Worm (Caenorhabditis elegans) whole organism, young adult: ENCODE data around the gene str-246.

Source experiments
- B0261.1 ChIP-seq: sonication (generic microtip); optimal IDR thresholded peaks from 2 replicates; lab custom pipeline; 2016; ENCODE audit warnings: mild to moderate bottlenecking, missing genetic modification characterization, moderate library complexity, missing compliant biosample characterization
- B0336.3 ChIP-seq: fragments of 200-800 bp; sonication (Bioruptor generic); IDR thresholded peaks from 2 replicates; pipeline ENCODE4 v1.3.6; 2022; ENCODE audit warnings: missing genetic modification characterization, missing compliant biosample characterization
- D2030.7 ChIP-seq: fragments of 200-800 bp; sonication (Bioruptor generic); IDR thresholded peaks from 2 replicates; pipeline ENCODE4 v1.3.6; 2022; ENCODE audit warnings: missing genetic modification reagents, missing genetic modification characterization, missing compliant biosample characterization
- F23B12.7 ChIP-seq: sonication (generic microtip); optimal IDR thresholded peaks from 2 replicates; lab custom pipeline; 2017; ENCODE audit warnings: missing genetic modification characterization, mild to moderate bottlenecking, missing compliant biosample characterization, antibody characterized with exemption, moderate library complexity; ENCODE audit not compliant: insufficient read depth
- F33H1.4 ChIP-seq: fragments of 200-800 bp; sonication (Bioruptor generic); IDR thresholded peaks from 2 replicates; pipeline ENCODE4 v1.3.6; 2022; ENCODE audit warnings: missing genetic modification reagents, missing genetic modification characterization, missing compliant biosample characterization
- F49E8.2 ChIP-seq: sonication (generic microtip); optimal IDR thresholded peaks from 3 replicates; lab custom pipeline; 2017; ENCODE audit warnings: missing genetic modification characterization, mild to moderate bottlenecking, missing compliant biosample characterization, antibody characterized with exemption, moderate library complexity; ENCODE audit not compliant: insufficient read depth
- F57C9.4 ChIP-seq: sonication (generic microtip); optimal IDR thresholded peaks from 2 replicates; lab custom pipeline; 2017; ENCODE audit warnings: mild to moderate bottlenecking, missing genetic modification characterization, missing compliant biosample characterization
- K11D2.4 ChIP-seq: fragments of 200-800 bp; sonication (Bioruptor generic); IDR thresholded peaks from 2 replicates; pipeline ENCODE4 v1.3.6; 2022; ENCODE audit warnings: missing genetic modification reagents, missing genetic modification characterization, missing compliant biosample characterization
- Y67H2A.10 ChIP-seq: fragments of 200-800 bp; sonication (Bioruptor generic); conservative IDR thresholded peaks from 2 replicates; pipeline ENCODE4 v1.3.6; 2022; ENCODE audit warnings: missing genetic modification reagents, missing genetic modification characterization, missing compliant biosample characterization
- ZK185.1 ChIP-seq: sonication (generic microtip); optimal IDR thresholded peaks from 2 replicates; lab custom pipeline; 2016; ENCODE audit warnings: mild to moderate bottlenecking, missing genetic modification characterization, missing compliant biosample characterization; ENCODE audit not compliant: poor library complexity, severe bottlenecking
- akir-1 ChIP-seq: fragments of 200-800 bp; sonication (Bioruptor generic); optimal IDR thresholded peaks from 2 replicates; lab custom pipeline; 2018; ENCODE audit warnings: mild to moderate bottlenecking, missing genetic modification characterization, moderate library complexity, missing compliant biosample characterization
- aptf-2 ChIP-seq: fragments of 200-800 bp; sonication (Bioruptor generic); conservative IDR thresholded peaks from 2 replicates; pipeline ENCODE4 v1.3.6; 2022; ENCODE audit warnings: missing genetic modification reagents, missing genetic modification characterization, missing compliant biosample characterization
- aptf-3 ChIP-seq: fragments of 200-800 bp; sonication (Bioruptor generic); IDR thresholded peaks from 2 replicates; pipeline ENCODE4 v1.3.6; 2022; ENCODE audit warnings: missing genetic modification characterization, missing compliant biosample characterization
- attf-3 ChIP-seq: fragments of 200-800 bp; sonication (Bioruptor generic); conservative IDR thresholded peaks from 2 replicates; pipeline ENCODE4 v1.3.6; 2022; ENCODE audit warnings: missing genetic modification reagents, missing genetic modification characterization, missing compliant biosample characterization
- attf-5 ChIP-seq: fragments of 200-800 bp; sonication (Bioruptor generic); optimal IDR thresholded peaks from 2 replicates; lab custom pipeline; 2018; ENCODE audit warnings: mild to moderate bottlenecking, missing genetic modification characterization, missing compliant biosample characterization
- bed-1 ChIP-seq: fragments of 200-800 bp; sonication (Bioruptor generic); IDR thresholded peaks from 2 replicates; pipeline ENCODE4 v1.3.6; 2022; ENCODE audit warnings: missing genetic modification reagents, missing genetic modification characterization, missing compliant biosample characterization
- cebp-1 ChIP-seq, 2 experiments: fragments of 200-800 bp in 1 of 2; sonication (Bioruptor generic) in 1 of 2; sonication (generic microtip) in 1 of 2; IDR thresholded peaks in 1 of 2; optimal IDR thresholded peaks in 1 of 2; 2 replicates each; pipeline versions ENCODE4 v1.3.6 to Lab custom; 2017 to 2022; ENCODE audit warnings: missing compliant biosample characterization in 2 of 2, missing genetic modification characterization in 2 of 2, mild to moderate bottlenecking in 1 of 2, missing genetic modification reagents in 1 of 2, moderate library complexity in 1 of 2
- ceh-27 ChIP-seq: fragments of 200-800 bp; sonication (Bioruptor generic); optimal IDR thresholded peaks from 2 replicates; lab custom pipeline; 2018; ENCODE audit warnings: mild to moderate bottlenecking, missing genetic modification characterization, moderate library complexity, missing compliant biosample characterization
- die-1 ChIP-seq: sonication (generic microtip); optimal IDR thresholded peaks from 2 replicates; lab custom pipeline; 2016; ENCODE audit warnings: missing genotype, mild to moderate bottlenecking, missing genetic modification characterization, missing compliant biosample characterization
- egl-18 ChIP-seq: fragments of 200-800 bp; sonication (Bioruptor generic); IDR thresholded peaks from 2 replicates; pipeline ENCODE4 v1.3.6; 2022; ENCODE audit warnings: missing genetic modification reagents, missing genetic modification characterization, missing compliant biosample characterization
- egl-44 ChIP-seq: fragments of 200-800 bp; sonication (Bioruptor generic); IDR thresholded peaks from 2 replicates; pipeline ENCODE4 v1.3.6; 2022; ENCODE audit warnings: missing genetic modification reagents, missing genetic modification characterization, missing compliant biosample characterization
- egrh-3 ChIP-seq: fragments of 200-800 bp; sonication (Bioruptor generic); IDR thresholded peaks from 2 replicates; pipeline ENCODE4 v1.3.6; 2022; ENCODE audit warnings: missing genetic modification reagents, missing genetic modification characterization, missing compliant biosample characterization
- hmg-1.2 ChIP-seq: fragments of 200-800 bp; sonication (Bioruptor generic); IDR thresholded peaks from 2 replicates; pipeline ENCODE4 v1.3.6; 2022; ENCODE audit warnings: missing genetic modification reagents, missing genetic modification characterization, missing compliant biosample characterization
- hsf-1 ChIP-seq: fragments of 200-800 bp; sonication (Bioruptor generic); IDR thresholded peaks from 2 replicates; pipeline ENCODE4 v1.3.6; 2022; ENCODE audit warnings: missing genetic modification reagents, missing genetic modification characterization, missing compliant biosample characterization
- let-526 ChIP-seq: fragments of 200-800 bp; sonication (Bioruptor generic); IDR thresholded peaks from 2 replicates; pipeline ENCODE4 v1.3.6; 2022; ENCODE audit warnings: missing genetic modification reagents, missing genetic modification characterization, missing compliant biosample characterization
- lin-40 ChIP-seq: sonication (generic microtip); optimal IDR thresholded peaks from 2 replicates; lab custom pipeline; 2016; ENCODE audit warnings: missing genetic modification characterization, mild to moderate bottlenecking, missing compliant biosample characterization, missing genotype, missing genetic modification reagents
- lsl-1 ChIP-seq: fragments of 200-800 bp; sonication (Bioruptor generic); optimal IDR thresholded peaks from 2 replicates; lab custom pipeline; 2018; ENCODE audit warnings: mild to moderate bottlenecking, missing genetic modification characterization, moderate library complexity, missing compliant biosample characterization
- mxl-1 ChIP-seq: sonication (generic microtip); optimal IDR thresholded peaks from 2 replicates; lab custom pipeline; 2016; ENCODE audit warnings: missing genetic modification characterization, missing compliant biosample characterization
- nhr-179 ChIP-seq: sonication (generic microtip); optimal IDR thresholded peaks from 2 replicates; lab custom pipeline; 2016; ENCODE audit warnings: mild to moderate bottlenecking, missing genetic modification characterization, missing compliant biosample characterization
- nhr-27 ChIP-seq: fragments of 200-800 bp; sonication (Bioruptor generic); optimal IDR thresholded peaks from 2 replicates; lab custom pipeline; 2018; ENCODE audit warnings: mild to moderate bottlenecking, missing genetic modification characterization, moderate library complexity, missing compliant biosample characterization
- pbrm-1 ChIP-seq: fragments of 200-800 bp; sonication (Bioruptor generic); IDR thresholded peaks from 2 replicates; pipeline ENCODE4 v1.3.6; 2022; ENCODE audit warnings: missing genetic modification reagents, missing genetic modification characterization, missing compliant biosample characterization
- rcor-1 ChIP-seq: fragments of 200-800 bp; sonication (Bioruptor generic); IDR thresholded peaks from 2 replicates; pipeline ENCODE4 v1.3.6; 2022; ENCODE audit warnings: missing genetic modification reagents, missing genetic modification characterization, missing compliant biosample characterization
- rec-8 ChIP-seq, 2 experiments: sonication (generic microtip); optimal IDR thresholded peaks; 2 replicates each; lab custom pipeline; 2016; ENCODE audit warnings: mild to moderate bottlenecking in 2 of 2, missing genetic modification characterization in 2 of 2, missing genetic modification reagents in 2 of 2, missing genotype in 2 of 2, missing biosample characterization in 1 of 2, missing compliant biosample characterization in 1 of 2, moderate library complexity in 1 of 2
- snpc-3.4 ChIP-seq: sonication (generic microtip); optimal IDR thresholded peaks from 2 replicates; lab custom pipeline; 2017; ENCODE audit warnings: missing genetic modification characterization, mild to moderate bottlenecking, missing compliant biosample characterization, antibody characterized with exemption, moderate library complexity, missing genotype, missing genetic modification reagents
- tbp1 ChIP-seq: fragments of 200-800 bp; sonication (Bioruptor generic); optimal IDR thresholded peaks from 2 replicates; lab custom pipeline; 2018; ENCODE audit warnings: mild to moderate bottlenecking, missing genetic modification characterization, missing compliant biosample characterization
- tbx-9 ChIP-seq: sonication (generic microtip); optimal IDR thresholded peaks from 2 replicates; lab custom pipeline; 2016; ENCODE audit warnings: borderline replicate concordance, missing genetic modification characterization, inconsistent platforms, missing compliant biosample characterization
- tlf-1 ChIP-seq: fragments of 200-800 bp; sonication (Bioruptor generic); optimal IDR thresholded peaks from 2 replicates; lab custom pipeline; 2018; ENCODE audit warnings: mild to moderate bottlenecking, missing genetic modification characterization, missing compliant biosample characterization
- unc-130 ChIP-seq: sonication (generic microtip); optimal IDR thresholded peaks from 2 replicates; lab custom pipeline; 2016; ENCODE audit warnings: missing genetic modification reagents, missing genetic modification characterization, missing compliant biosample characterization
- xnd-1 ChIP-seq: sonication (generic microtip); optimal IDR thresholded peaks from 2 replicates; lab custom pipeline; 2016; ENCODE audit warnings: missing genotype, missing genetic modification reagents, missing genetic modification characterization, missing compliant biosample characterization
- zfh-2 ChIP-seq: fragments of 200-800 bp; sonication (Bioruptor generic); conservative IDR thresholded peaks from 2 replicates; pipeline ENCODE4 v1.3.6; 2022; ENCODE audit warnings: missing genetic modification reagents, missing genetic modification characterization, missing compliant biosample characterization
- zim-3 ChIP-seq: sonication (generic microtip); optimal IDR thresholded peaks from 2 replicates; lab custom pipeline; 2017; ENCODE audit warnings: mild to moderate bottlenecking, missing genetic modification characterization, moderate library complexity, missing compliant biosample characterization
- ztf-18 ChIP-seq: sonication (generic microtip); optimal IDR thresholded peaks from 2 replicates; lab custom pipeline; 2016; ENCODE audit warnings: missing genotype, mild to moderate bottlenecking, missing genetic modification characterization, missing compliant biosample characterization
- ztf-3 ChIP-seq: fragments of 200-800 bp; sonication (Bioruptor generic); optimal IDR thresholded peaks from 2 replicates; lab custom pipeline; 2018; ENCODE audit warnings: mild to moderate bottlenecking, missing genetic modification characterization, missing compliant biosample characterization

The str-246 gene

DNA sequence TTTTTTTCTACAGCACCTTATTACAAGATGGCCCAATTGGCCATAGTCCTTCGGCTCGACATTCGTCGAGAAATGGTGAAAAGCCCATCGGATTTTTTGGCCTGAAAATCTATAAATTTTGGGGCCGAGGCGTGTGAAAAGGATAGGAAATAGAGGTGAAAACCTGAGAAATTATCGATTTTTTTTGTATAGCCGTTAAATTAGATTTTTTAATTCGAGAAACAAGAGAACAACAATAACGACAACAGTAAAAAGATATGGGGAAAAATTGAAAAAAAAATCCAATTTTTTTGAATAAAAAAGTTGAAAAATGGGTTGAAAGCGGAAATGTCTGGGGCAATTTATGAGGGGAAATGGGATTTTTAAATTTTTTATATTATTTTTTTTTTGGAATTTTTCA lies 22.4 kb downstream of the str-246 start, which contains the start of gene hmt-1:
TSS of gene hmt-1 (minus strand) at position 101 of the 400 bp plus-strand sequence.
- TF ChIP-seq egl-44 = no peak
- no peak for TF ChIP-seq F33H1.4 (GFP tag; lab: Robert Waterston, UW)
- TF ChIP-seq die-1 (tag; lab: Kevin White, UChicago) = no peak
- TF ChIP-seq zim-3 = no peak
- TF ChIP-seq bed-1 (GFP tag; lab: Robert Waterston, UW) = no peak
- TF ChIP-seq akir-1 (GFP tag; lab: Kevin White, UChicago) = no peak
- TF ChIP-seq lin-40 (tag; lab: Kevin White, UChicago) = no peak
- no peak for TF ChIP-seq Y67H2A.10
- no peak for TF ChIP-seq tbx-9 (tag; lab: Kevin White, UChicago)
- TF ChIP-seq ztf-3 (GFP tag; lab: Kevin White, UChicago) = no peak
- no peak for TF ChIP-seq lsl-1 (GFP tag; lab: Kevin White, UChicago)
- TF ChIP-seq B0261.1 = no peak
- no peak for TF ChIP-seq aptf-2 (GFP tag; lab: Robert Waterston, UW)
- no peak for TF ChIP-seq attf-5 (GFP tag; lab: Kevin White, UChicago)
- TF ChIP-seq xnd-1 (tag; lab: Kevin White, UChicago) = no peak
- TF ChIP-seq nhr-27 (tag; lab: Kevin White, UChicago) = no peak
- TF ChIP-seq egl-18 (GFP tag; lab: Robert Waterston, UW) = no peak

DNA sequence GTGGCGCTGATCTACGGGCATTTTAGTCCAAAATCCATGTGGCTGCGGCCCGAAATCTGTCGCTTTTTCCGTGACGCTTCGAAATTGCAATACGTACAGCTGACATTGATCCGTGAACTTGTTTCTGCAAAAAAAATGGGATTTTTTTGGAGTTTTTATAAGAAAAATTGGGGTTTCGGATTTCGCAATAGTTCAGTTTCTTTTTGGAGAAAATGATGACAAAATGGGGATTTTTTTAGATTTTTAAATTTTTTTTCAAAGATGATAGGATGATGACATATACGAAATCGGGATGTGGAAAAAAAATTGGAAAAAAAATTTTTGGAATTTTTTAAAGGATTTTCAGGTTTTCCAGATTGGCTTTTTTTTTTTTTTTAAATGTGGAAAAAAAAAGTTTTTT lies 23.7 kb downstream of the str-246 start:
- TF ChIP-seq cebp-1 (GFP tag; IDR thresholded peaks at IDR 0.05; lab: Robert Waterston, UW) (no peak), cebp-1 (tag; optimal IDR thresholded peaks at IDR 0.05; lab: Kevin White, UChicago) (peak; percentile 91), nhr-179 (tag; lab: Kevin White, UChicago) (no peak)

DNA sequence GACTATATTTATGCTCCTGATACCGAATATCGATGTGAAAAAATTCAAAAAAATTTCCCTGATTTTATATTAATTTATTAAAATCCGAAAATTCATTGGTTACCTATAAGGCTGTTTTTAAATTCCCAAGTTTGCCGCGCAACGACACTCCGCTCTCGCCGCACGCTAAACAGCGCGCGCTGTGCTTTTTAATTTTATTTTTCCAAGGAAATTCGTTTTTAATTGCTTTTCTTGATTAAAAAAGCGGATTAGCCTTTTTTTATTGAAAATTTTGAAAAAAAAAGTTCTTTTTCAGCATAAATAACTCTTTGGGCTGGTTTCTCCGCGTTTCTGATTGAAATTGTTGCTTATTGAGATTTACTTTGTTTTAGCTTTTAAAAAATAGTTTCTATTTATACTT lies 29.8 kb downstream of the str-246 start:
- TF ChIP-seq F57C9.4 (no peak), attf-3 (GFP tag; lab: Robert Waterston, UW) (peak; percentile 60)

- TF ChIP-seq mxl-1 (no peak), hmg-1.2 (GFP tag; lab: Robert Waterston, UW) (peak; percentile 99), ceh-27 (GFP tag; lab: Kevin White, UChicago) (peak; percentile 53), ztf-18 (tag; lab: Kevin White, UChicago) (peak; percentile 91), ZK185.1 (tag; lab: Kevin White, UChicago) (peak; percentile 60), D2030.7 (GFP tag; lab: Robert Waterston, UW) (peak; percentile 49; the same call in 1 of the 2 replicates), egrh-3 (GFP tag; lab: Robert Waterston, UW) (no peak), B0336.3 (GFP tag; lab: Robert Waterston, UW) (peak; percentile 69; the same call in 1 of the 2 replicates), lin-40 (tag; lab: Kevin White, UChicago) (peak; percentile 70), tlf-1 (GFP tag; lab: Kevin White, UChicago) (peak; percentile 62), zfh-2 (GFP tag; lab: Robert Waterston, UW) (no peak), pbrm-1 (GFP tag; lab: Robert Waterston, UW) (peak; percentile 65; the same call in 1 of the 2 replicates), K11D2.4 (peak; percentile 66), let-526 (peak; percentile 56; the same call in 1 of the 2 replicates), F23B12.7 (tag; lab: Kevin White, UChicago) (peak; percentile 48), rcor-1 (GFP tag; lab: Robert Waterston, UW) (no peak), hsf-1 (GFP tag; lab: Robert Waterston, UW) (0 out of 2 replicates have a peak, but pooled peaks have one; percentile 16), tbp1 (GFP tag; lab: Kevin White, UChicago) (peak; percentile 54), rec-8 (tag; optimal IDR thresholded peaks at IDR 0.05; lab: Kevin White, UChicago) (peak in 1 of 2 experiments; percentile 1), snpc-3.4 (tag; lab: Kevin White, UChicago) (no peak), aptf-3 (GFP tag; lab: Robert Waterston, UW) (no peak), unc-130 (no peak), F49E8.2 (peak; percentile 6)
Measured at ce11 chrIII:11110756-11111155, 33.3 kb downstream of the str-246 start.
